Worm (Caenorhabditis elegans) whole organism, midembryonic: ENCODE data around the gene ZK669.3.

Experiments
- T22C8.4 ChIP-seq: fragments of 200-800 bp; sonication (Bioruptor generic); IDR thresholded peaks from 2 replicates; pipeline ENCODE4 v1.3.6; 2022; ENCODE audit warnings: missing genetic modification characterization, missing compliant biosample characterization
- cog-1 ChIP-seq: sonication (generic microtip); optimal IDR thresholded peaks from 2 replicates; lab custom pipeline; 2016; ENCODE audit warnings: missing genetic modification characterization, missing compliant biosample characterization
- flt-1 ChIP-seq: fragments of 200-800 bp; sonication (Bioruptor generic); IDR thresholded peaks from 2 replicates; pipeline ENCODE4 v1.3.6; 2022; ENCODE audit warnings: missing genetic modification characterization, missing compliant biosample characterization
- klf-2 ChIP-seq: fragments of 200-800 bp; sonication (Bioruptor generic); conservative IDR thresholded peaks from 2 replicates; pipeline ENCODE4 v1.3.6; 2022; ENCODE audit warnings: missing genetic modification reagents, missing genetic modification characterization, missing compliant biosample characterization
- med-1 ChIP-seq: sonication (generic microtip); optimal IDR thresholded peaks from 2 replicates; lab custom pipeline; 2017; ENCODE audit warnings: missing genetic modification characterization, mild to moderate bottlenecking, missing compliant biosample characterization, antibody characterized with exemption, missing genetic modification reagents; ENCODE audit not compliant: insufficient read depth
- ref-1 ChIP-seq: fragments of 200-800 bp; sonication (Bioruptor generic); conservative IDR thresholded peaks from 2 replicates; pipeline ENCODE4 v1.3.6; 2022; ENCODE audit warnings: missing genetic modification reagents, missing genetic modification characterization, missing compliant biosample characterization
- tab-1 ChIP-seq: fragments of 200-800 bp; sonication (Bioruptor generic); IDR thresholded peaks from 2 replicates; pipeline ENCODE4 v1.3.6; 2022; ENCODE audit warnings: missing genetic modification characterization, missing compliant biosample characterization
- ztf-23 ChIP-seq: fragments of 200-800 bp; sonication (Bioruptor generic); IDR thresholded peaks from 2 replicates; pipeline ENCODE4 v1.3.6; 2022; ENCODE audit warnings: missing genetic modification reagents, missing genetic modification characterization, missing compliant biosample characterization
- ztf-29 ChIP-seq: fragments of 200-800 bp; sonication (Bioruptor generic); IDR thresholded peaks from 2 replicates; pipeline ENCODE4 v1.3.6; 2022; ENCODE audit warnings: missing genetic modification reagents, missing genetic modification characterization, missing compliant biosample characterization

The ZK669.3 gene

DNA sequence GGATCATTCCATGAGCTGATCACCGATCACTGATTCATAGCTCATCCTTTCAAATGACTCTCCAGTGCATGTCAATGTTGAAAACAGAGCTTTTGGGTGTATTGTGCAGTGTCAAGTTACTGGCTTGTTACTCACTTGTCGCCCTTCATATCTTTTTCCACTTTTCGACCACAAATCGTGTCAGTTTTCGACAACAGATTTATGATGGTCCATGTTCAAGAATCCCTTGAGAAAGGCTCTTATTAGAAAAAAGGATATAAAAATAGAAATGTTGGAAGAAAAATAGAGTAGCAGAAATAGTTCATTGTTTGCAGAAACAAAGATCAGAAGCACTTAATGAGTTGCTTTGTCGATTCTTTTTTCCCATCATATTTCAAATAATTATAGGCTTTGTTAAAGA lies 42.5 kb downstream of the ZK669.3 start:
- TF ChIP-seq flt-1, result no peak
- no peak for TF ChIP-seq klf-2 (GFP tag; lab: Robert Waterston, UW)
- no peak for TF ChIP-seq ref-1 (GFP tag; lab: Robert Waterston, UW)
- no peak for TF ChIP-seq tab-1 (GFP tag; lab: Robert Waterston, UW)
- no peak for TF ChIP-seq ztf-23 (GFP tag; lab: Robert Waterston, UW)
- TF ChIP-seq ztf-29 (GFP tag; lab: Robert Waterston, UW), result no peak
- TF ChIP-seq T22C8.4 (GFP tag; lab: Robert Waterston, UW), result no peak
- TF ChIP-seq cog-1 (tag; lab: Kevin White, UChicago), result no peak
- no peak for TF ChIP-seq med-1

DNA sequence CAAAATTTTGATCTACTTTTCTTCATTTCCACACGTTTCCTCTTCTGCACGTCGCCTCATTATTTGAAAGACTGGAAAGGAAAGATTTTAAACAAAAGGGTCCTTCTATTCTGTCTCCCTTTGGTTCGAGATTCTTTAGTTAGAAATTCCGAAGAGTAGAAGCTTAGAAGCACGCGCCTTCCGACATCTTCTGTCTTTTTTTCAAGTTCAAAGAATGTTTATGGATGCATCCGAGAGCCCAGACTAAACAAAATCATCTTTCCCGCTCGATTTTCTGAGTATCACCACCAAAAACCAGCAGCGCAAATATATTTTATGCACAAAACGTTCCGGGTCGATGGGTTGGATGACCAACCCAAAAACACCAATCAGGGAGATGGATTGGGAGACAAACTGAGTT lies 43.1 kb downstream of the ZK669.3 start:
- no peak for TF ChIP-seq T22C8.4 (GFP tag; lab: Robert Waterston, UW)
- no peak for TF ChIP-seq ref-1 (GFP tag; lab: Robert Waterston, UW)
- TF ChIP-seq cog-1 (tag; lab: Kevin White, UChicago), result no peak
- TF ChIP-seq klf-2 (GFP tag; lab: Robert Waterston, UW), result no peak
- TF ChIP-seq flt-1, result no peak
- no peak for TF ChIP-seq ztf-29 (GFP tag; lab: Robert Waterston, UW)
- no peak for TF ChIP-seq med-1
- no peak for TF ChIP-seq tab-1 (GFP tag; lab: Robert Waterston, UW)

DNA sequence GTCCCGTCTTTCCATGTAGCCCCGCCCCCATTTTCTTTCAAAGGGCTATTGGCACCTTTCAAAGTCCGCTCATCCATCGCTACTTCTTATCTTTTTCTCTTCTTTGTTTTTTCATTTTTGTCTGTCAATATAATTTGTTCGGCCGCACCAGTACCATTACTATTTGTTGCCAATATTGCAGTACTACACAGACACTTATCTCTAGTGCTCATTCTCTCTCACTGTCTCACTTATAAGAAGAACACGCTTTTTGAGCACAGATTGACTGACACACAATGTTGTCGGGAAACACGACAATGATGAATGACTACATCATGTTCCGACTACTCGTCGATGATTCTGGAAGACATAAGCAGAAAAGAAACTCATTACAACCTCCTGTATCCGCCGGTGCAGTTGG lies 44.1 kb downstream of the ZK669.3 start:
- TF ChIP-seq ref-1 (GFP tag; lab: Robert Waterston, UW) (no peak), med-1 (no peak), ztf-29 (GFP tag; lab: Robert Waterston, UW) (no peak), cog-1 (tag; lab: Kevin White, UChicago) (no peak), T22C8.4 (GFP tag; lab: Robert Waterston, UW) (no peak), klf-2 (GFP tag; lab: Robert Waterston, UW) (no peak), flt-1 (no peak), tab-1 (GFP tag; lab: Robert Waterston, UW) (no peak), ztf-23 (GFP tag; lab: Robert Waterston, UW) (no peak)

DNA sequence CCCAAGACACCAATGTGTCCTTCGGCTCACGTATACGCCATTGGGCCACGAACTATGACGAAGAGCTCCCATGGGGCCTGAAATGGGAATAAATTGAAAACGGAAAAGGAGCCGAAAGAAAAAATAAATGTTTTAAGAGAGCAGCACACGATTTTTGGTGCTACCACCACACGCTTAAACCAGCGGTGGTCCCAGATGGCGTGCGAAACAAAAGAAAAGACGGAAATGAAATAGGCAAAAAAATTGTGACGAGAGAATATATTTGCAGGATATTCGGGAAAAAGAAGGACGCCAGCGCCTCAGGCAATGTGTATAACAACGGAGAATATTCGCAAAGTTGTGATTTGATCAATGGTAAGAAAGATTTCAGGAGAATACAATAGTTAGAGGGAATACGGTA lies 46.0 kb downstream of the ZK669.3 start:
- no peak for TF ChIP-seq tab-1 (GFP tag; lab: Robert Waterston, UW)
- no peak for TF ChIP-seq ztf-23 (GFP tag; lab: Robert Waterston, UW)
- TF ChIP-seq flt-1, result no peak
- no peak for TF ChIP-seq med-1
- no peak for TF ChIP-seq ztf-29 (GFP tag; lab: Robert Waterston, UW)
- no peak for TF ChIP-seq T22C8.4 (GFP tag; lab: Robert Waterston, UW)

DNA sequence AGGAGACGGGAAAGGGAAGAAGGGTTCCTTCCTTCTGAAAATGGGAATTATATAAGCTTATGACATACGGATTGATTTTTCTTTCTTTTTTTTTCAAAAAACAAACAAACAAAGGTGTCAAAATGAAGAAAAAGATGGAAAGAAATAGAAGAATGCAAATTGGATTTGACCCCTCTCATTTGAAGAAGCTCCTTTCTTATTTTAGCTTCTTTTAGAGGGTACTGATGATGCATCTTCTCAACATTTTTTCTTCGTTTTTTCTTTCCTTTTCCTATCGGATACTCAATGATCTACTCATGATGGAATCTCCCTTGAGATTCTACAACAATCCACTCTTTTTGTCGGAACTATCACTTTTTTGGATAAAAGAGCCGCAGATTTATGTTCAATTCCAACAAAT lies 49.2 kb downstream of the ZK669.3 start:
- TF ChIP-seq flt-1 (no peak), T22C8.4 (GFP tag; lab: Robert Waterston, UW) (no peak), cog-1 (tag; lab: Kevin White, UChicago) (no peak), klf-2 (GFP tag; lab: Robert Waterston, UW) (no peak), med-1 (no peak), ztf-29 (GFP tag; lab: Robert Waterston, UW) (no peak), ref-1 (GFP tag; lab: Robert Waterston, UW) (no peak), tab-1 (GFP tag; lab: Robert Waterston, UW) (no peak), ztf-23 (GFP tag; lab: Robert Waterston, UW) (no peak)

DNA sequence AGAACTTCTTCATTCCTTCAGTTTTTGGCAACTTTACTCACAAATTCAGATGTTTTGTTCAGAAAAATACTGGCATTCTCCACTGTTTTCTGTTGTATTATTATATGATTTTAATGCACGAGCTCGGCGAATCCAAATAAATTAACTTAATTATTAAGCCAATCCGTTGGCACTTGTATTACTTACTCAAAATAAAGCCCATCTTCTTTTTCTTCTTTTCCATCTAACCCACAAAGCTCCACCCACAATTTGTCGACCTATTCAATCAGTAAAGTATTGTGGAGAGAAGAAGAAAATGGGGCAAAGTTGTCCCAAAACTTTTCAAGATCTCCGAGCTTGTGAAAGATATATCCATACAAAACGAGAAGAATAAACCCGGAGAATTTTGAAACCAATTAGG lies 50.3 kb downstream of the ZK669.3 start:
- no peak for TF ChIP-seq ztf-23 (GFP tag; lab: Robert Waterston, UW)
- TF ChIP-seq ztf-29 (GFP tag; lab: Robert Waterston, UW), result no peak
- no peak for TF ChIP-seq ref-1 (GFP tag; lab: Robert Waterston, UW)
- TF ChIP-seq flt-1, result no peak
- no peak for TF ChIP-seq cog-1 (tag; lab: Kevin White, UChicago)
- TF ChIP-seq T22C8.4 (GFP tag; lab: Robert Waterston, UW), result no peak
- no peak for TF ChIP-seq klf-2 (GFP tag; lab: Robert Waterston, UW)
- TF ChIP-seq tab-1 (GFP tag; lab: Robert Waterston, UW), result no peak
- no peak for TF ChIP-seq med-1
